Worm (Caenorhabditis elegans): ENCODE measurements around the gene H05C05.4.

H05C05.4 gene

DNA sequence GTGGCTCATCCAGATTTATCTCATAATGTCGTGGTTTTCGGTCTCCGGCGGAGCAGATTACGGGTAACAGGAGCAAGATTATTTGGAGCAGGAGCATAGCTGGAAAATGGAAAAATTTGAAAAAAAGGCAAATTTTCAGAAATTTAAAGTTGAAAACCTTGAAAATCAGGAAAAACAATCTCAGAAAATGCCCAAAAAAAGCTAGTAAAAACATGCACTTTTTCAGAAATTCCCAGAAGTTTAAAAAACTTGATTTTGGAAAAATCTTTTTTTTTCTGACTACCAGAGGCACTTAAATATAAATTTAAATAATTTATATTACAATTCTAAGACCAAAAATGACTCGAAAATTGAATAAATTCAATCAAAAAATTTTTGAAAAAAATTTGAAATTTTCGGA, 29.7 kb upstream of the H05C05.4 start, which contains the start of gene Y55D5A.3:
Gene Y55D5A.3 (minus strand): TSS at position 101 of the 400 bp plus-strand sequence.
- no peak for TF ChIP-seq tbx-11 (GFP tag; IDR thresholded peaks at IDR 0.05)
- no peak for TF ChIP-seq hnd-1 (tag; optimal IDR thresholded peaks at IDR 0.05)
- TF ChIP-seq tbx-37 (GFP tag; conservative IDR thresholded peaks at IDR 0.05): no peak
- TF ChIP-seq scrt-1 (GFP tag; IDR thresholded peaks at IDR 0.05): no peak
- no peak for TF ChIP-seq tra-4 (tag; optimal IDR thresholded peaks at IDR 0.05)
- no peak for TF ChIP-seq hmbx-1 (tag; optimal IDR thresholded peaks at IDR 0.05)
- no peak for TF ChIP-seq ets-7 (tag; optimal IDR thresholded peaks at IDR 0.05)

DNA sequence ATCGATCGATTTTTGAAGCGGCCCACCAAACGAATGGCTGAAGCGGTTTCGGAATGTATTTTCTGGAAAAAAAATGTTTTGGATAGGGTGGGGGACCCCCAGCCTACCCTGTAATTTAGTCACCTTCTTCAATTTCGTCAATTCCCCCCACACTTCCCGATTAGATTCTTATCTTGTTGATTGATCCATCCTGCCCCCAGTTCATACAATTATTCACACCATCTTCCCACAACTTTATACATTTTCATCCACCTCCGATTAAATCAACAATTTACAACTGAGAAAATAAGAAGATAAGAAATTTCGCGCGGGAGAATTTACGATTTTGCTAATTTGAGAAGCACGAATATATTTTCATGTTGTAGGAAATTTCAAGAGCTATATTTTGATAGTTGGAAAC, 27.0 kb upstream of the H05C05.4 start:
- TF ChIP-seq B0310.2 (tag; optimal IDR thresholded peaks at IDR 0.05) (no peak), scrt-1 (GFP tag; IDR thresholded peaks at IDR 0.05) (no peak), aly-1 (tag; optimal IDR thresholded peaks at IDR 0.05) (no peak), ama-1 (optimal IDR thresholded peaks at IDR 0.05) (no peak), flt-1 (GFP tag; IDR thresholded peaks at IDR 0.05) (no peak), sea-1 (GFP tag; conservative IDR thresholded peaks at IDR 0.05) (no peak), tbx-11 (GFP tag; IDR thresholded peaks at IDR 0.05) (no peak), hnd-1 (tag; optimal IDR thresholded peaks at IDR 0.05) (no peak), ets-7 (tag; optimal IDR thresholded peaks at IDR 0.05) (no peak), ceh-13 (GFP tag; optimal IDR thresholded peaks at IDR 0.05) (no peak), hmg-4 (GFP tag; optimal IDR thresholded peaks at IDR 0.05) (no peak), tbx-37 (GFP tag; conservative IDR thresholded peaks at IDR 0.05) (no peak), ceh-36 (tag; optimal IDR thresholded peaks at IDR 0.05) (no peak), tra-4 (tag; optimal IDR thresholded peaks at IDR 0.05) (no peak), F13C5.2 (tag; optimal IDR thresholded peaks at IDR 0.05) (no peak), pes-1 (GFP tag; IDR thresholded peaks at IDR 0.05) (no peak), hmbx-1 (tag; optimal IDR thresholded peaks at IDR 0.05) (no peak)

ce11 chrIII:2970251-2970650, 24.2 kb upstream of the H05C05.4 start:
- TF ChIP-seq F13C5.2 (tag; optimal IDR thresholded peaks at IDR 0.05) (no peak), B0310.2 (tag; optimal IDR thresholded peaks at IDR 0.05) (no peak), tbx-37 (GFP tag; conservative IDR thresholded peaks at IDR 0.05) (no peak), tbx-11 (GFP tag; IDR thresholded peaks at IDR 0.05) (no peak), flt-1 (GFP tag; IDR thresholded peaks at IDR 0.05) (no peak), ceh-36 (tag; optimal IDR thresholded peaks at IDR 0.05) (no peak), ama-1 (optimal IDR thresholded peaks at IDR 0.05) (no peak), aly-1 (tag; optimal IDR thresholded peaks at IDR 0.05) (no peak)

DNA sequence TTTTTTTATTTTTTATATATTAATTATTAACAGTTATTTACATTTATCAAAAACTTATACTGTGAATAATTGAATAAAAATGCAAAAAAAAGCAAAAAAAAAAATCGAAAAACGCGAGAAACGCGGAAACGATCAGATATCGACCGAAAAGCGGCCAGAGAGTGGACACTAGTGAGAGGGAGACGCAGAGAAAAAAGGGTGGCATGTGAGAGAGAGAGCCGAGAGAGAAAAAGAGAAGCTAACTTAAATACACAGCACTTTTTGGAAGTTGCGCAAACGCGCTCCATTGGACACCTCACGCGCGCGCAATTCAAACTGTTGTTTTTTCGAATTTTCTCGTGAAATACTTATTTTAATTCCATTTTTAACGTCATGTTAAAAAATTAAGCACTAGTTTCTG, 20.5 kb upstream of the H05C05.4 start:
- TF ChIP-seq F13C5.2 (tag; optimal IDR thresholded peaks at IDR 0.05): peak; percentile 62
- no peak for TF ChIP-seq scrt-1 (GFP tag; IDR thresholded peaks at IDR 0.05)
- no peak for TF ChIP-seq ama-1 (optimal IDR thresholded peaks at IDR 0.05)

ce11 chrIII:2965534-2965933, 19.5 kb upstream of the H05C05.4 start, which contains the start of gene H05C05.2:
Gene H05C05.2 (minus strand): TSS chrIII:2965634.
- no peak for TF ChIP-seq ceh-36 (tag; optimal IDR thresholded peaks at IDR 0.05)
- no peak for TF ChIP-seq hmbx-1 (tag; optimal IDR thresholded peaks at IDR 0.05)
- TF ChIP-seq ets-7 (tag; optimal IDR thresholded peaks at IDR 0.05): no peak

DNA sequence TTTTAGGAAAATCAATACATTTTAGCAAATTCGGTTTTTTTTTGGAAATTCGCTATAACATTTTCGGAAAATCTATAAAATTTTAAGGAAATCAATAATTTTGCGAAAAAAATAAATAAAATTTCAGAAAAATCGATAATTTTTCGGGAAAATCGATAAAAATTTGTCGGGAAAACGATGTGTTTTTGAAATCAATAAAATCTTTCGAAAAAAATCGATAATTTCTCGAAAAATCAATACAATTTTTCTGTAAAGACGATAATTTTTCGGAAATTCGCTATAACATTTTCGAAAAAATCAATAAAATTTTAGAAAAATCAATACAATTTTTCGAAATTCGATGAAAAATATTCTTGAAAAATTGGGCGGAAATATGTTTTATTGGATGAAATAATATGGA, 15.8 kb upstream of the H05C05.4 start:
- TF ChIP-seq hnd-1 (tag; optimal IDR thresholded peaks at IDR 0.05): no peak
- no peak for TF ChIP-seq hmbx-1 (tag; optimal IDR thresholded peaks at IDR 0.05)
- TF ChIP-seq ceh-13 (GFP tag; optimal IDR thresholded peaks at IDR 0.05): no peak
- no peak for TF ChIP-seq ceh-36 (tag; optimal IDR thresholded peaks at IDR 0.05)
- no peak for TF ChIP-seq ama-1 (optimal IDR thresholded peaks at IDR 0.05)
- TF ChIP-seq flt-1 (GFP tag; IDR thresholded peaks at IDR 0.05): no peak
- TF ChIP-seq B0310.2 (tag; optimal IDR thresholded peaks at IDR 0.05): no peak
- TF ChIP-seq tbx-37 (GFP tag; conservative IDR thresholded peaks at IDR 0.05): no peak
- TF ChIP-seq hmg-4 (GFP tag; optimal IDR thresholded peaks at IDR 0.05): no peak
- TF ChIP-seq scrt-1 (GFP tag; IDR thresholded peaks at IDR 0.05): no peak
- no peak for TF ChIP-seq tra-4 (tag; optimal IDR thresholded peaks at IDR 0.05)
- no peak for TF ChIP-seq sea-1 (GFP tag; conservative IDR thresholded peaks at IDR 0.05)
- TF ChIP-seq pes-1 (GFP tag; IDR thresholded peaks at IDR 0.05): no peak
- no peak for TF ChIP-seq ets-7 (tag; optimal IDR thresholded peaks at IDR 0.05)
- no peak for TF ChIP-seq tbx-11 (GFP tag; IDR thresholded peaks at IDR 0.05)

- no peak for TF ChIP-seq ceh-13 (GFP tag; optimal IDR thresholded peaks at IDR 0.05)
- no peak for TF ChIP-seq flt-1 (GFP tag; IDR thresholded peaks at IDR 0.05)
- no peak for TF ChIP-seq hmbx-1 (tag; optimal IDR thresholded peaks at IDR 0.05)
- no peak for TF ChIP-seq F13C5.2 (tag; optimal IDR thresholded peaks at IDR 0.05)
- no peak for TF ChIP-seq scrt-1 (GFP tag; IDR thresholded peaks at IDR 0.05)
- TF ChIP-seq tbx-37 (GFP tag; conservative IDR thresholded peaks at IDR 0.05): no peak
- TF ChIP-seq hnd-1 (tag; optimal IDR thresholded peaks at IDR 0.05): no peak
- TF ChIP-seq pes-1 (GFP tag; IDR thresholded peaks at IDR 0.05): no peak
- TF ChIP-seq tbx-11 (GFP tag; IDR thresholded peaks at IDR 0.05): no peak
- TF ChIP-seq hmg-4 (GFP tag; optimal IDR thresholded peaks at IDR 0.05): no peak
- TF ChIP-seq ceh-36 (tag; optimal IDR thresholded peaks at IDR 0.05): no peak
- TF ChIP-seq B0310.2 (tag; optimal IDR thresholded peaks at IDR 0.05): no peak
- no peak for TF ChIP-seq ama-1 (optimal IDR thresholded peaks at IDR 0.05)
- no peak for TF ChIP-seq aly-1 (tag; optimal IDR thresholded peaks at IDR 0.05)
- TF ChIP-seq tra-4 (tag; optimal IDR thresholded peaks at IDR 0.05): no peak
- no peak for TF ChIP-seq sea-1 (GFP tag; conservative IDR thresholded peaks at IDR 0.05)
- TF ChIP-seq ets-7 (tag; optimal IDR thresholded peaks at IDR 0.05): no peak
Measured at ce11 chrIII:2952437-2952836, 6.4 kb upstream of the H05C05.4 start.

- TF ChIP-seq tbx-11 (GFP tag; IDR thresholded peaks at IDR 0.05) (no peak), B0310.2 (tag; optimal IDR thresholded peaks at IDR 0.05) (no peak), sea-1 (GFP tag; conservative IDR thresholded peaks at IDR 0.05) (no peak), hmbx-1 (tag; optimal IDR thresholded peaks at IDR 0.05) (no peak), flt-1 (GFP tag; IDR thresholded peaks at IDR 0.05) (no peak), scrt-1 (GFP tag; IDR thresholded peaks at IDR 0.05) (no peak), ceh-13 (GFP tag; optimal IDR thresholded peaks at IDR 0.05) (no peak), pes-1 (GFP tag; IDR thresholded peaks at IDR 0.05) (no peak), tbx-37 (GFP tag; conservative IDR thresholded peaks at IDR 0.05) (no peak), ama-1 (optimal IDR thresholded peaks at IDR 0.05) (no peak), hmg-4 (GFP tag; optimal IDR thresholded peaks at IDR 0.05) (no peak)
Measured at ce11 chrIII:2948310-2948961, 2.4 kb upstream of the H05C05.4 start.
